Worm (Caenorhabditis elegans) whole organism, L2 larva: ENCODE results near the gene K12H6.8.

Experiments
- alr-1 ChIP-seq: fragments of 150-350 bp; optimal IDR thresholded peaks from 2 replicates; lab custom pipeline; 2014; ENCODE audit warnings: missing biosample characterization, missing genetic modification characterization
- ama-1 ChIP-seq: fragments of 150-350 bp; optimal IDR thresholded peaks from 2 replicates; lab custom pipeline; 2018; ENCODE audit warnings: inconsistent platforms
- elt-3 ChIP-seq: sonication (generic microtip); optimal IDR thresholded peaks from 2 replicates; lab custom pipeline; 2017; ENCODE audit warnings: missing biosample characterization, missing genetic modification characterization
- lin-11 ChIP-seq: fragments of 150-350 bp; sonication (generic microtip); optimal IDR thresholded peaks from 2 replicates; lab custom pipeline; 2014; ENCODE audit warnings: missing biosample characterization, missing genetic modification characterization, inconsistent platforms, mixed read lengths
- nhr-11 ChIP-seq: fragments of 150-350 bp; optimal IDR thresholded peaks from 2 replicates; lab custom pipeline; 2014; ENCODE audit warnings: missing biosample characterization, missing genetic modification characterization
- nhr-25 ChIP-seq: fragments of 150-350 bp; sonication (generic microtip); optimal IDR thresholded peaks from 3 replicates; lab custom pipeline; 2014; ENCODE audit warnings: missing biosample characterization, missing genetic modification characterization
- snpc-4 ChIP-seq: fragments of 150-350 bp; optimal IDR thresholded peaks from 2 replicates; lab custom pipeline; 2014; ENCODE audit warnings: missing biosample characterization, missing genetic modification characterization
- unc-39 ChIP-seq: fragments of 150-350 bp; optimal IDR thresholded peaks from 2 replicates; lab custom pipeline; 2014; ENCODE audit warnings: missing biosample characterization, missing genetic modification characterization
- unc-55 ChIP-seq: fragments of 150-350 bp; sonication (generic microtip); optimal IDR thresholded peaks from 3 replicates; lab custom pipeline; 2014; ENCODE audit warnings: missing biosample characterization, missing genetic modification reagents, missing genetic modification characterization
- unc-62 ChIP-seq: fragments of 150-350 bp; optimal IDR thresholded peaks from 2 replicates; lab custom pipeline; 2014; ENCODE audit warnings: missing biosample characterization, missing genetic modification reagents, missing genetic modification characterization
- zag-1 ChIP-seq: fragments of 150-350 bp; optimal IDR thresholded peaks from 2 replicates; lab custom pipeline; 2014; ENCODE audit warnings: missing biosample characterization, missing genetic modification characterization
- ztf-11 ChIP-seq: sonication (generic microtip); optimal IDR thresholded peaks from 2 replicates; lab custom pipeline; 2017; ENCODE audit warnings: missing biosample characterization, missing genetic modification characterization

ce11 chrII:2783380-2783779 is 44.3 kb upstream of the K12H6.8 start:
- TF ChIP-seq lin-11 (no peak), ztf-11 (no peak), nhr-11 (tag; lab: Kevin White, UChicago) (no peak), unc-39 (tag; lab: Kevin White, UChicago) (no peak), alr-1 (no peak), ama-1 (lab: Kevin White, UChicago) (no peak), elt-3 (tag; lab: Kevin White, UChicago) (no peak), snpc-4 (tag; lab: Kevin White, UChicago) (no peak), zag-1 (tag; lab: Kevin White, UChicago) (no peak), unc-62 (no peak), nhr-25 (tag; lab: Kevin White, UChicago) (no peak), unc-55 (GFP tag; lab: Kevin White, UChicago) (no peak)
